Worm (Caenorhabditis elegans) whole organism, L3 larva: ENCODE data around the gene Y54G2A.36.

ENCODE experiments used
- ZK546.5 ChIP-seq: sonication (generic microtip); optimal IDR thresholded peaks from 2 replicates; lab custom pipeline; 2017; ENCODE audit warnings: missing biosample characterization, missing genetic modification characterization
- ceh-16 ChIP-seq: sonication (generic microtip); optimal IDR thresholded peaks from 2 replicates; lab custom pipeline; 2017; ENCODE audit warnings: missing biosample characterization, missing genetic modification characterization
- ceh-9 ChIP-seq: sonication (generic microtip); optimal IDR thresholded peaks from 2 replicates; lab custom pipeline; 2018; ENCODE audit warnings: missing biosample characterization, missing genetic modification characterization
- daf-12 ChIP-seq: fragments of 150-350 bp; optimal IDR thresholded peaks from 2 replicates; lab custom pipeline; 2014; ENCODE audit warnings: missing biosample characterization, missing genetic modification reagents, missing genetic modification characterization
- elt-3 ChIP-seq, 3 experiments: fragments of 150-350 bp in 1 of 3; sonication (generic microtip) in 2 of 3; optimal IDR thresholded peaks; 2 replicates in 2 of 3; 4 replicates in 1 of 3; lab custom pipeline; 2014 to 2017; ENCODE audit warnings: missing biosample characterization in 3 of 3, missing genetic modification characterization in 3 of 3
- jun-1 ChIP-seq: fragments of 150-350 bp; optimal IDR thresholded peaks from 2 replicates; lab custom pipeline; 2014; ENCODE audit warnings: missing biosample characterization, missing genetic modification reagents, missing genetic modification characterization
- lin-39 ChIP-seq: fragments of 150-350 bp; optimal IDR thresholded peaks from 2 replicates; lab custom pipeline; 2018; ENCODE audit warnings: missing biosample characterization, missing genetic modification reagents, missing genetic modification characterization
- nhr-11 ChIP-seq: fragments of 150-350 bp; optimal IDR thresholded peaks from 2 replicates; lab custom pipeline; 2014; ENCODE audit warnings: missing biosample characterization, missing genetic modification characterization
- nhr-237 ChIP-seq: fragments of 150-350 bp; optimal IDR thresholded peaks from 2 replicates; lab custom pipeline; 2014; ENCODE audit warnings: missing biosample characterization, missing genetic modification characterization
- skn-1 ChIP-seq: fragments of 150-350 bp; optimal IDR thresholded peaks from 2 replicates; lab custom pipeline; 2014; ENCODE audit warnings: missing biosample characterization, missing genetic modification characterization
- unc-39 ChIP-seq: sonication (generic microtip); optimal IDR thresholded peaks from 4 replicates; lab custom pipeline; 2017; ENCODE audit warnings: missing biosample characterization, missing genetic modification characterization

DNA sequence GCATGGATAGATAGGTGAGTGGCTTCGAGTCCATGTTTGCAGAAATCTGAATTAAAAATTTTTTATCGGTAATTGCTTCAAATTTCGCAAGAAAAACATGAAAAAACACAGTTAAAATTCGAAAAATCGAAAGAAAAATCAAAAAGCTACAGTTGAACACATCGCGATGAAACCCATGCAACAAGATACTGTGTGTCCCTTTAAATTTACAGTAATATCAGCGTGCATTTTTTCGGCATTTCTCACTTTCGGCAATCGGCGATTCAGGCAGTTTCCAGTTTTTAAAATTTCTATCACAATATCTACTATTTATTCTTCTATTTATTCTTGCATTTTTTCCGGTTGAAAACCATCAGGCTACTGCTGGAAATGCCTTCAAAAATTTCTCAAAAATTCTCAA, 24.7 kb downstream of the Y54G2A.36 start, which contains the start of gene fbxc-45:
- TF ChIP-seq elt-3 (tag; optimal IDR thresholded peaks at IDR 0.05; lab: Kevin White, UChicago) = no peak
- no peak for TF ChIP-seq unc-39 (tag; lab: Kevin White, UChicago)
- TF ChIP-seq jun-1 (tag; lab: Kevin White, UChicago) = no peak
- no peak for TF ChIP-seq ceh-9 (tag; lab: Kevin White, UChicago)
- no peak for TF ChIP-seq skn-1
- no peak for TF ChIP-seq ceh-16 (tag; lab: Kevin White, UChicago)
- no peak for TF ChIP-seq nhr-237 (tag; lab: Kevin White, UChicago)
- no peak for TF ChIP-seq lin-39 (tag; lab: Kevin White, UChicago)
- no peak for TF ChIP-seq ZK546.5
- no peak for TF ChIP-seq nhr-11 (tag; lab: Kevin White, UChicago)
- TF ChIP-seq daf-12 (tag; lab: Kevin White, UChicago) = no peak
